Worm (Caenorhabditis elegans) whole organism, L1 larva: ENCODE data around the gene Y82E9BR.18.

ENCODE experiments used
- ceh-63 ChIP-seq: fragments of 200-800 bp; sonication (Bioruptor generic); optimal IDR thresholded peaks from 2 replicates; lab custom pipeline; 2018; ENCODE audit warnings: mild to moderate bottlenecking, missing genetic modification characterization, missing compliant biosample characterization
- ceh-82 ChIP-seq, 3 experiments: fragments of 150-350 bp in 1 of 3; sonication (generic microtip) in 2 of 3; optimal IDR thresholded peaks; 2 replicates each; lab custom pipeline; 2014 to 2017; ENCODE audit warnings: missing biosample characterization in 3 of 3, missing genetic modification characterization in 3 of 3
- nhr-12 ChIP-seq: sonication (generic microtip); optimal IDR thresholded peaks from 2 replicates; lab custom pipeline; 2017; ENCODE audit warnings: missing biosample characterization, missing genetic modification characterization
- snu-23 ChIP-seq: sonication (generic microtip); optimal IDR thresholded peaks from 2 replicates; lab custom pipeline; 2016; ENCODE audit warnings: missing genetic modification characterization, missing compliant biosample characterization
- unc-62 ChIP-seq: fragments of 150-350 bp; optimal IDR thresholded peaks from 2 replicates; lab custom pipeline; 2014; ENCODE audit warnings: missing biosample characterization, missing genetic modification reagents, missing genetic modification characterization
- unc-86 ChIP-seq: sonication (generic microtip); optimal IDR thresholded peaks from 2 replicates; lab custom pipeline; 2016; ENCODE audit warnings: missing genetic modification characterization, missing compliant biosample characterization

ce11 chrIII:1508244-1508643, 24.9 kb upstream of the Y82E9BR.18 start:
- TF ChIP-seq ceh-82 (tag; optimal IDR thresholded peaks at IDR 0.05; lab: Kevin White, UChicago) (no peak), unc-62 (GFP tag; lab: Kevin White, UChicago) (no peak), snu-23 (no peak), unc-86 (tag; lab: Kevin White, UChicago) (no peak), nhr-12 (tag; lab: Kevin White, UChicago) (no peak), ceh-63 (no peak)
